Worm (Caenorhabditis elegans): ENCODE measurements around the gene trr-1.
"Not testable (repeated sequence)": the region's sequence is repeated elsewhere in the genome, so short reads cannot be mapped to it uniquely, and the experiment has no call there.

Gene trr-1

ce11 chrII:11700635-11701034 lies 24.9 kb upstream of the trr-1 start:
- TF ChIP-seq sptf-1 (tag; optimal IDR thresholded peaks at IDR 0.05) (no peak), unc-62 (GFP tag; optimal IDR thresholded peaks at IDR 0.05) (no peak), snpc-4 (tag; optimal IDR thresholded peaks at IDR 0.05) (no peak), lsy-2 (tag; optimal IDR thresholded peaks at IDR 0.05) (no peak), lin-32 (GFP tag; optimal IDR thresholded peaks at IDR 0.05) (no peak), mab-5 (tag; optimal IDR thresholded peaks at IDR 0.05) (no peak), blmp-1 (tag; optimal IDR thresholded peaks at IDR 0.05) (no peak), drap-1 (GFP tag; optimal IDR thresholded peaks at IDR 0.05) (no peak), unc-120 (tag; optimal IDR thresholded peaks at IDR 0.05; ENCODE audit: poor library complexity, severe bottlenecking) (no peak), bed-3 (GFP tag; optimal IDR thresholded peaks at IDR 0.05) (no peak)

ce11 chrII:11700200-11700599 lies 24.5 kb upstream of the trr-1 start, which contains the start of gene inos-1:
Gene inos-1, minus strand, starts transcription at chrII:11700300.
- no peak for TF ChIP-seq tbx-8 (GFP tag; optimal IDR thresholded peaks at IDR 0.05)
- no peak for TF ChIP-seq ceh-43 (GFP tag; optimal IDR thresholded peaks at IDR 0.05)
- TF ChIP-seq ztf-11 (tag; optimal IDR thresholded peaks at IDR 0.05): no peak
- no peak for TF ChIP-seq sptf-1 (tag; optimal IDR thresholded peaks at IDR 0.05)
- no peak for TF ChIP-seq nhr-237 (tag; optimal IDR thresholded peaks at IDR 0.05)
- no peak for TF ChIP-seq bed-3 (GFP tag; optimal IDR thresholded peaks at IDR 0.05)
- TF ChIP-seq unc-39 (tag; optimal IDR thresholded peaks at IDR 0.05): no peak
- no peak for TF ChIP-seq lin-32 (GFP tag; optimal IDR thresholded peaks at IDR 0.05)
- TF ChIP-seq elt-1 (tag; optimal IDR thresholded peaks at IDR 0.05; ENCODE audit: borderline replicate concordance, insufficient read depth): no peak
- no peak for TF ChIP-seq M03D4.4 (tag; optimal IDR thresholded peaks at IDR 0.05)
- no peak for TF ChIP-seq mep-1 (tag; optimal IDR thresholded peaks at IDR 0.05)
- TF ChIP-seq lin-13 (tag; optimal IDR thresholded peaks at IDR 0.05): no peak
- TF ChIP-seq nhr-28 (tag; optimal IDR thresholded peaks at IDR 0.05): no peak
- TF ChIP-seq cnd-1 (tag; optimal IDR thresholded peaks at IDR 0.05): no peak
- no peak for TF ChIP-seq pha-4 (tag; optimal IDR thresholded peaks at IDR 0.05)
- TF ChIP-seq flh-1 (GFP tag; optimal IDR thresholded peaks at IDR 0.05): no peak
- TF ChIP-seq nhr-2 (tag; optimal IDR thresholded peaks at IDR 0.05): no peak
- TF ChIP-seq nhr-76 (tag; optimal IDR thresholded peaks at IDR 0.05): no peak
- TF ChIP-seq unc-120 (tag; optimal IDR thresholded peaks at IDR 0.05; ENCODE audit: poor library complexity, severe bottlenecking): no peak

ce11 chrII:11695945-11696270 lies 20.2 kb upstream of the trr-1 start, which contains the start of gene xpf-1:
Gene xpf-1, plus strand, starts transcription at chrII:11696171.
- TF ChIP-seq nhr-12 (tag; optimal IDR thresholded peaks at IDR 0.05): no peak
- no peak for TF ChIP-seq nhr-2 (tag; optimal IDR thresholded peaks at IDR 0.05)
- TF ChIP-seq snpc-4 (tag; optimal IDR thresholded peaks at IDR 0.05): no peak
- TF ChIP-seq ztf-11 (tag; optimal IDR thresholded peaks at IDR 0.05): no peak
- no peak for TF ChIP-seq zip-8 (tag; optimal IDR thresholded peaks at IDR 0.05)
- TF ChIP-seq unc-62 (GFP tag; optimal IDR thresholded peaks at IDR 0.05): no peak
- no peak for TF ChIP-seq flh-1 (GFP tag; optimal IDR thresholded peaks at IDR 0.05)
- no peak for TF ChIP-seq ces-1 (GFP tag; optimal IDR thresholded peaks at IDR 0.05)
- TF ChIP-seq ceh-39 (tag; optimal IDR thresholded peaks at IDR 0.05): no peak

- not testable (repeated sequence) for TF ChIP-seq pha-4 (tag; optimal IDR thresholded peaks at IDR 0.05); nhr-76 (tag; optimal IDR thresholded peaks at IDR 0.05); bed-3 (GFP tag; optimal IDR thresholded peaks at IDR 0.05)
Measured at ce11 chrII:11695161-11695944, 19.6 kb upstream of the trr-1 start, which contains the start of gene tars-1. Gene tars-1, minus strand, starts transcription at chrII:11695657.

DNA sequence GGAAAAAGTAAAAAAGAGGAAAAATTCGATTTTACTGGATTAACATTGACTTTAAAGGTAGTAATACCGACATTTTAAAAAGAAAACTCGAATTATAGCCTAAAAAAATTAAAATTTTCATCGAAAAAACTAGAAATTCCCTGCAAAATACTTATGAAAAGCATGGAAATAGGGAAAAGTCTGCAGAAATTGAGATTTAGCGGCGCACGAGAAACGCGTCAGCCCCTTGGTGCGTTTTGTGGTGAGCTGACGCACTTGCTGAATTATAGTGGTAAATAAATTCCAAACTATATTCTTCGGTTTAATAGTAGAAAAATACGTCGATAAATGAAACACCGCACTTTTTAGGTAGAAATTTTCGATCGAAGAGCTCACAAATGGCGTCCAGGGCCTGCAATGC lies 18.7 kb upstream of the trr-1 start:
- TF ChIP-seq zip-8 (tag; optimal IDR thresholded peaks at IDR 0.05) (no peak), pha-4 (tag; optimal IDR thresholded peaks at IDR 0.05) (peak; percentile 9), M03D4.4 (tag; optimal IDR thresholded peaks at IDR 0.05) (peak; percentile 15), ztf-11 (tag; optimal IDR thresholded peaks at IDR 0.05) (no peak), elt-1 (tag; optimal IDR thresholded peaks at IDR 0.05; ENCODE audit: borderline replicate concordance, insufficient read depth) (no peak), nhr-76 (tag; optimal IDR thresholded peaks at IDR 0.05) (no peak), lsy-2 (tag; optimal IDR thresholded peaks at IDR 0.05) (peak; percentile 18), ceh-43 (GFP tag; optimal IDR thresholded peaks at IDR 0.05) (no peak), nhr-2 (tag; optimal IDR thresholded peaks at IDR 0.05) (no peak), ham-2 (GFP tag; optimal IDR thresholded peaks at IDR 0.05) (peak; percentile 17), unc-120 (tag; optimal IDR thresholded peaks at IDR 0.05; ENCODE audit: poor library complexity, severe bottlenecking) (peak; percentile 1), mep-1 (tag; optimal IDR thresholded peaks at IDR 0.05) (peak; percentile 75), ceh-39 (tag; optimal IDR thresholded peaks at IDR 0.05) (no peak), lin-13 (tag; optimal IDR thresholded peaks at IDR 0.05) (peak; percentile 50), sptf-1 (tag; optimal IDR thresholded peaks at IDR 0.05) (peak; percentile 63), nhr-28 (tag; optimal IDR thresholded peaks at IDR 0.05) (no peak)

Measured in whole organism, mixed stage, embryonic.